Worm (Caenorhabditis elegans) whole organism, young adult: ENCODE data around the gene glb-11.

ENCODE experiments used
- B0261.1 ChIP-seq: sonication (generic microtip); optimal IDR thresholded peaks from 2 replicates; lab custom pipeline; 2016; ENCODE audit warnings: mild to moderate bottlenecking, missing genetic modification characterization, moderate library complexity, missing compliant biosample characterization
- F10E7.11 ChIP-seq: sonication (generic microtip); optimal IDR thresholded peaks from 2 replicates; lab custom pipeline; 2017; ENCODE audit warnings: mild to moderate bottlenecking, missing genetic modification characterization, moderate library complexity, missing compliant biosample characterization
- F23B12.7 ChIP-seq: sonication (generic microtip); optimal IDR thresholded peaks from 2 replicates; lab custom pipeline; 2017; ENCODE audit warnings: missing genetic modification characterization, mild to moderate bottlenecking, missing compliant biosample characterization, antibody characterized with exemption, moderate library complexity; ENCODE audit not compliant: insufficient read depth
- F52B5.7 ChIP-seq: sonication (generic microtip); optimal IDR thresholded peaks from 2 replicates; lab custom pipeline; 2016; ENCODE audit warnings: mild to moderate bottlenecking, missing genetic modification characterization, missing compliant biosample characterization
- F57A8.1 ChIP-seq: fragments of 200-800 bp; sonication (Bioruptor generic); optimal IDR thresholded peaks from 2 replicates; lab custom pipeline; 2018; ENCODE audit warnings: mild to moderate bottlenecking, missing genetic modification characterization, moderate library complexity, missing compliant biosample characterization
- F57C9.4 ChIP-seq: sonication (generic microtip); optimal IDR thresholded peaks from 2 replicates; lab custom pipeline; 2017; ENCODE audit warnings: mild to moderate bottlenecking, missing genetic modification characterization, missing compliant biosample characterization
- K12H6.12 ChIP-seq: fragments of 200-800 bp; sonication (Bioruptor generic); optimal IDR thresholded peaks from 2 replicates; lab custom pipeline; 2018; ENCODE audit warnings: mild to moderate bottlenecking, missing genetic modification characterization, missing compliant biosample characterization
- Y53G8AR.9 ChIP-seq: fragments of 200-800 bp; sonication (Bioruptor generic); conservative IDR thresholded peaks from 2 replicates; pipeline ENCODE4 v1.3.6; 2022; ENCODE audit warnings: missing genetic modification reagents, missing genetic modification characterization, missing compliant biosample characterization
- Y56A3A.18 ChIP-seq: fragments of 200-800 bp; sonication (Bioruptor generic); IDR thresholded peaks from 2 replicates; pipeline ENCODE4 v1.3.6; 2022; ENCODE audit warnings: missing genetic modification reagents, missing genetic modification characterization, missing compliant biosample characterization
- Y67H2A.10 ChIP-seq: fragments of 200-800 bp; sonication (Bioruptor generic); conservative IDR thresholded peaks from 2 replicates; pipeline ENCODE4 v1.3.6; 2022; ENCODE audit warnings: missing genetic modification reagents, missing genetic modification characterization, missing compliant biosample characterization
- ama-1 ChIP-seq, 3 experiments: fragments of 150-350 bp in 1 of 3; sonication (generic microtip) in 2 of 3; optimal IDR thresholded peaks; 2 replicates each; lab custom pipeline; 2014 to 2018; ENCODE audit warnings: missing biosample characterization in 2 of 3, missing genetic modification characterization in 2 of 3, missing genetic modification reagents in 2 of 3
- athp-1 ChIP-seq: sonication (generic microtip); optimal IDR thresholded peaks from 2 replicates; lab custom pipeline; 2017; ENCODE audit warnings: mild to moderate bottlenecking, missing genetic modification characterization, missing compliant biosample characterization
- bed-1 ChIP-seq: fragments of 200-800 bp; sonication (Bioruptor generic); IDR thresholded peaks from 2 replicates; pipeline ENCODE4 v1.3.6; 2022; ENCODE audit warnings: missing genetic modification reagents, missing genetic modification characterization, missing compliant biosample characterization
- bed-2 ChIP-seq: fragments of 200-800 bp; sonication (Bioruptor generic); IDR thresholded peaks from 2 replicates; pipeline ENCODE4 v1.3.6; 2022; ENCODE audit warnings: missing genetic modification reagents, missing genetic modification characterization, missing compliant biosample characterization
- cebp-2 ChIP-seq: fragments of 200-800 bp; sonication (Bioruptor generic); IDR thresholded peaks from 2 replicates; pipeline ENCODE4 v1.3.6; 2022; ENCODE audit warnings: missing genetic modification characterization, missing compliant biosample characterization
- ceh-27 ChIP-seq: fragments of 200-800 bp; sonication (Bioruptor generic); optimal IDR thresholded peaks from 2 replicates; lab custom pipeline; 2018; ENCODE audit warnings: mild to moderate bottlenecking, missing genetic modification characterization, moderate library complexity, missing compliant biosample characterization
- ceh-79 ChIP-seq: sonication (generic microtip); optimal IDR thresholded peaks from 2 replicates; lab custom pipeline; 2017; ENCODE audit warnings: mild to moderate bottlenecking, missing genetic modification characterization, missing compliant biosample characterization
- chd-7 ChIP-seq: sonication (generic microtip); optimal IDR thresholded peaks from 2 replicates; lab custom pipeline; 2016; ENCODE audit warnings: mild to moderate bottlenecking, missing genetic modification characterization, moderate library complexity, missing compliant biosample characterization
- dpl-1 ChIP-seq: fragments of 150-350 bp; optimal IDR thresholded peaks from 2 replicates; lab custom pipeline; 2014; ENCODE audit warnings: missing biosample characterization, missing genetic modification reagents, missing genetic modification characterization
- efl-1 ChIP-seq: fragments of 150-350 bp; optimal IDR thresholded peaks from 2 replicates; lab custom pipeline; 2014; ENCODE audit warnings: missing biosample characterization, missing genetic modification reagents, missing genetic modification characterization
- egrh-3 ChIP-seq: fragments of 200-800 bp; sonication (Bioruptor generic); IDR thresholded peaks from 2 replicates; pipeline ENCODE4 v1.3.6; 2022; ENCODE audit warnings: missing genetic modification reagents, missing genetic modification characterization, missing compliant biosample characterization
- gei-17 ChIP-seq: fragments of 200-800 bp; sonication (Bioruptor generic); optimal IDR thresholded peaks from 2 replicates; lab custom pipeline; 2018; ENCODE audit warnings: mild to moderate bottlenecking, missing genetic modification characterization, missing compliant biosample characterization
- hlh-26 ChIP-seq: fragments of 200-800 bp; sonication (Bioruptor generic); conservative IDR thresholded peaks from 2 replicates; pipeline ENCODE4 v1.3.6; 2022; ENCODE audit warnings: missing genetic modification reagents, missing genetic modification characterization, missing compliant biosample characterization
- hmg-1.2 ChIP-seq: fragments of 200-800 bp; sonication (Bioruptor generic); IDR thresholded peaks from 2 replicates; pipeline ENCODE4 v1.3.6; 2022; ENCODE audit warnings: missing genetic modification reagents, missing genetic modification characterization, missing compliant biosample characterization
- hmg-20 ChIP-seq: fragments of 200-800 bp; sonication (Bioruptor generic); IDR thresholded peaks from 2 replicates; pipeline ENCODE4 v1.3.6; 2022; ENCODE audit warnings: missing genetic modification reagents, missing genetic modification characterization, missing compliant biosample characterization
- hsf-1 ChIP-seq: fragments of 200-800 bp; sonication (Bioruptor generic); IDR thresholded peaks from 2 replicates; pipeline ENCODE4 v1.3.6; 2022; ENCODE audit warnings: missing genetic modification reagents, missing genetic modification characterization, missing compliant biosample characterization
- let-607 ChIP-seq, 2 experiments: fragments of 200-800 bp in 1 of 2; sonication (Bioruptor generic) in 1 of 2; sonication (generic microtip) in 1 of 2; optimal IDR thresholded peaks; 2 replicates each; lab custom pipeline; 2016 to 2018; ENCODE audit warnings: mild to moderate bottlenecking in 2 of 2, missing compliant biosample characterization in 2 of 2, missing genetic modification characterization in 2 of 2, moderate library complexity in 2 of 2, missing genotype in 1 of 2
- lin-26 ChIP-seq: fragments of 200-800 bp; sonication (Bioruptor generic); IDR thresholded peaks from 2 replicates; pipeline ENCODE4 v1.3.6; 2022; ENCODE audit warnings: missing genetic modification reagents, missing genetic modification characterization, missing compliant biosample characterization
- lin-35 ChIP-seq, 3 experiments: fragments of 150-350 bp in 2 of 3; sonication (generic microtip) in 1 of 3; optimal IDR thresholded peaks; 2 replicates each; lab custom pipeline; 2014 to 2018; ENCODE audit warnings: missing biosample characterization in 3 of 3, missing genetic modification characterization in 3 of 3, missing genetic modification reagents in 3 of 3
- lin-40 ChIP-seq: sonication (generic microtip); optimal IDR thresholded peaks from 2 replicates; lab custom pipeline; 2016; ENCODE audit warnings: missing genetic modification characterization, mild to moderate bottlenecking, missing compliant biosample characterization, missing genotype, missing genetic modification reagents
- madf-8 ChIP-seq: fragments of 200-800 bp; sonication (Bioruptor generic); conservative IDR thresholded peaks from 2 replicates; pipeline ENCODE4 v1.3.6; 2022; ENCODE audit warnings: missing genetic modification reagents, missing genetic modification characterization, missing compliant biosample characterization
- mcd-1 ChIP-seq: fragments of 200-800 bp; sonication (Bioruptor generic); IDR thresholded peaks from 2 replicates; pipeline ENCODE4 v1.3.6; 2022; ENCODE audit warnings: missing genetic modification reagents, missing genetic modification characterization, missing compliant biosample characterization
- nfya-1 ChIP-seq: sonication (generic microtip); optimal IDR thresholded peaks from 2 replicates; lab custom pipeline; 2017; ENCODE audit warnings: antibody characterized with exemption, missing compliant biosample characterization, missing genetic modification characterization, borderline replicate concordance; ENCODE audit not compliant: insufficient read depth
- nhr-80 ChIP-seq: sonication (generic microtip); optimal IDR thresholded peaks from 2 replicates; lab custom pipeline; 2016; ENCODE audit warnings: missing genetic modification characterization, missing compliant biosample characterization
- nhr-90 ChIP-seq: sonication (generic microtip); optimal IDR thresholded peaks from 2 replicates; lab custom pipeline; 2016; ENCODE audit warnings: missing genotype, mild to moderate bottlenecking, missing genetic modification characterization, missing compliant biosample characterization
- pha-4 ChIP-seq: fragments of 150-350 bp; sonication (generic microtip); optimal IDR thresholded peaks from 2 replicates; lab custom pipeline; 2014; ENCODE audit warnings: missing biosample characterization, missing genetic modification reagents, missing genetic modification characterization
- repo-1 ChIP-seq: sonication (generic microtip); optimal IDR thresholded peaks from 2 replicates; lab custom pipeline; 2017; ENCODE audit warnings: mild to moderate bottlenecking, missing genetic modification characterization, missing compliant biosample characterization
- sdz-38 ChIP-seq: sonication (generic microtip); optimal IDR thresholded peaks from 2 replicates; lab custom pipeline; 2016; ENCODE audit warnings: missing genotype, missing genetic modification characterization, missing compliant biosample characterization
- sea-2 ChIP-seq: fragments of 200-800 bp; sonication (Bioruptor generic); IDR thresholded peaks from 2 replicates; pipeline ENCODE4 v1.3.6; 2022; ENCODE audit warnings: missing genetic modification characterization, missing compliant biosample characterization
- snpc-4 ChIP-seq, 5 experiments: fragments of 150-350 bp in 1 of 5; sonication (generic microtip) in 4 of 5; optimal IDR thresholded peaks; 2 replicates each; lab custom pipeline; 2014 to 2018; ENCODE audit warnings: missing genetic modification characterization in 5 of 5, missing biosample characterization in 3 of 5, antibody characterized with exemption in 2 of 5, mild to moderate bottlenecking in 2 of 5, missing compliant biosample characterization in 2 of 5, missing genotype in 2 of 5, moderate library complexity in 2 of 5, missing genetic modification reagents in 1 of 5
- sptf-2 ChIP-seq: fragments of 200-800 bp; sonication (Bioruptor generic); optimal IDR thresholded peaks from 2 replicates; lab custom pipeline; 2018; ENCODE audit warnings: mild to moderate bottlenecking, missing genetic modification characterization, missing compliant biosample characterization
- zfh-2 ChIP-seq: fragments of 200-800 bp; sonication (Bioruptor generic); conservative IDR thresholded peaks from 2 replicates; pipeline ENCODE4 v1.3.6; 2022; ENCODE audit warnings: missing genetic modification reagents, missing genetic modification characterization, missing compliant biosample characterization
- ztf-26 ChIP-seq: sonication (generic microtip); optimal IDR thresholded peaks from 2 replicates; lab custom pipeline; 2017; ENCODE audit warnings: missing genetic modification characterization, missing compliant biosample characterization
- ztf-6 ChIP-seq: fragments of 200-800 bp; sonication (Bioruptor generic); IDR thresholded peaks from 2 replicates; pipeline ENCODE4 v1.3.6; 2022; ENCODE audit warnings: missing genetic modification reagents, missing genetic modification characterization, missing compliant biosample characterization

The glb-11 gene

ce11 chrIII:3992089-3992488 lies at the start of gene glb-11:
glb-11 (minus strand) TSS chrIII:3992189.
- TF ChIP-seq Y53G8AR.9 (GFP tag; lab: Robert Waterston, UW), result no peak
- TF ChIP-seq dpl-1, result no peak
- TF ChIP-seq hsf-1 (GFP tag; lab: Robert Waterston, UW), result no peak
- no peak for TF ChIP-seq let-607 (tag; optimal IDR thresholded peaks at IDR 0.05; lab: Kevin White, UChicago)
- TF ChIP-seq gei-17 (GFP tag; lab: Kevin White, UChicago), result no peak
- TF ChIP-seq F57A8.1 (GFP tag; lab: Kevin White, UChicago), result no peak
- TF ChIP-seq ceh-79 (tag; lab: Kevin White, UChicago), result no peak
- TF ChIP-seq efl-1, result no peak
- no peak for TF ChIP-seq athp-1
- TF ChIP-seq bed-1, result no peak
- TF ChIP-seq pha-4 (tag; lab: Kevin White, UChicago), result no peak
- no peak for TF ChIP-seq F57C9.4 (tag; lab: Kevin White, UChicago)
- no peak for TF ChIP-seq egrh-3 (GFP tag; lab: Robert Waterston, UW)
- no peak for TF ChIP-seq lin-40 (tag; lab: Kevin White, UChicago)
- TF ChIP-seq chd-7 (tag; lab: Kevin White, UChicago), result no peak
- no peak for TF ChIP-seq madf-8

ce11 chrIII:4039775-4040174 lies 47.8 kb upstream of the glb-11 start:
- no peak for TF ChIP-seq lin-35 (GFP tag; optimal IDR thresholded peaks at IDR 0.05; lab: Kevin White, UChicago)
- no peak for TF ChIP-seq nhr-90 (tag; lab: Kevin White, UChicago)
- TF ChIP-seq Y56A3A.18 (GFP tag; lab: Robert Waterston, UW), result no peak
- peak; percentile 87 for TF ChIP-seq nhr-80 (tag; lab: Kevin White, UChicago)
- no peak for TF ChIP-seq snpc-4 (GFP tag; optimal IDR thresholded peaks at IDR 0.05; lab: Kevin White, UChicago)
- no peak for TF ChIP-seq snpc-4 (tag; optimal IDR thresholded peaks at IDR 0.05; lab: Kevin White, UChicago)
- TF ChIP-seq mcd-1 (GFP tag; lab: Robert Waterston, UW), result no peak

- no peak for TF ChIP-seq F57C9.4 (tag; lab: Kevin White, UChicago)
- no peak for TF ChIP-seq Y67H2A.10 (GFP tag; lab: Robert Waterston, UW)
- no peak for TF ChIP-seq cebp-2
- no peak for TF ChIP-seq ztf-26 (tag; lab: Kevin White, UChicago)
- no peak for TF ChIP-seq let-607 (tag; optimal IDR thresholded peaks at IDR 0.05; lab: Kevin White, UChicago)
- 0 out of 2 replicates have a peak, but pooled peaks have one; percentile 30 for TF ChIP-seq bed-2 (GFP tag; lab: Robert Waterston, UW)
- no peak for TF ChIP-seq ama-1 (optimal IDR thresholded peaks at IDR 0.05; lab: Kevin White, UChicago)
- no peak for TF ChIP-seq ama-1 (GFP tag; optimal IDR thresholded peaks at IDR 0.05; lab: Kevin White, UChicago)
- peak; percentile 91 for TF ChIP-seq zfh-2 (GFP tag; lab: Robert Waterston, UW)
- TF ChIP-seq F52B5.7 (tag; lab: Kevin White, UChicago), result peak; percentile 36
- no peak for TF ChIP-seq sea-2 (GFP tag; lab: Robert Waterston, UW)
- peak; percentile 44; the same call in 1 of the 2 replicates for TF ChIP-seq hmg-1.2 (GFP tag; lab: Robert Waterston, UW)
- TF ChIP-seq nfya-1 (tag; lab: Kevin White, UChicago), result no peak
- TF ChIP-seq nhr-80 (tag; lab: Kevin White, UChicago), result peak; percentile 27
- TF ChIP-seq K12H6.12 (tag; lab: Kevin White, UChicago), result no peak
Measured at ce11 chrIII:4037332-4037731, 45.3 kb upstream of the glb-11 start.

ce11 chrIII:4036740-4037139 lies 44.8 kb upstream of the glb-11 start, which contains the start of gene hum-5:
hum-5 (minus strand) TSS chrIII:4036840.
- TF ChIP-seq hmg-20 (GFP tag; lab: Robert Waterston, UW), result no peak
- no peak for TF ChIP-seq lin-26
- TF ChIP-seq lin-40 (tag; lab: Kevin White, UChicago), result no peak
- no peak for TF ChIP-seq B0261.1
- no peak for TF ChIP-seq sdz-38
- no peak for TF ChIP-seq ztf-6 (GFP tag; lab: Robert Waterston, UW)
- no peak for TF ChIP-seq hlh-26 (GFP tag; lab: Robert Waterston, UW)
- no peak for TF ChIP-seq F23B12.7
- TF ChIP-seq athp-1, result no peak
- TF ChIP-seq sptf-2 (GFP tag; lab: Kevin White, UChicago), result no peak
- TF ChIP-seq repo-1 (tag; lab: Kevin White, UChicago), result no peak
- no peak for TF ChIP-seq ceh-27 (GFP tag; lab: Kevin White, UChicago)
- no peak for TF ChIP-seq F10E7.11 (tag; lab: Kevin White, UChicago)
- no peak for TF ChIP-seq Y56A3A.18 (GFP tag; lab: Robert Waterston, UW)
